Worm (Caenorhabditis elegans) whole organism, L2 larva: Measurements from ENCODE around the gene ncx-10.

Source experiments
- ZK546.5 ChIP-seq: sonication (generic microtip); optimal IDR thresholded peaks from 2 replicates; lab custom pipeline; 2017; ENCODE audit warnings: missing biosample characterization, missing genetic modification characterization
- dmd-4 ChIP-seq: sonication (generic microtip); optimal IDR thresholded peaks from 2 replicates; lab custom pipeline; 2017; ENCODE audit warnings: missing biosample characterization, missing genetic modification characterization
- lin-13 ChIP-seq: fragments of 150-350 bp; optimal IDR thresholded peaks from 2 replicates; lab custom pipeline; 2014; ENCODE audit warnings: missing biosample characterization, missing genetic modification reagents, missing genetic modification characterization
- lsy-2 ChIP-seq, 2 experiments: fragments of 150-350 bp in 1 of 2; sonication (generic microtip) in 1 of 2; optimal IDR thresholded peaks; 2 replicates each; lab custom pipeline; 2014 to 2017; ENCODE audit warnings: missing biosample characterization in 2 of 2, missing genetic modification characterization in 2 of 2
- mab-5 ChIP-seq: fragments of 150-350 bp; optimal IDR thresholded peaks from 2 replicates; lab custom pipeline; 2014; ENCODE audit warnings: missing biosample characterization, missing genetic modification characterization
- mbf-1 ChIP-seq: sonication (generic microtip); optimal IDR thresholded peaks from 2 replicates; lab custom pipeline; 2017; ENCODE audit warnings: missing biosample characterization, missing genetic modification characterization
- nhr-12 ChIP-seq: fragments of 150-350 bp; optimal IDR thresholded peaks from 2 replicates; lab custom pipeline; 2014; ENCODE audit warnings: missing biosample characterization, missing genetic modification characterization
- nhr-77 ChIP-seq: fragments of 150-350 bp; optimal IDR thresholded peaks from 2 replicates; lab custom pipeline; 2014; ENCODE audit warnings: missing biosample characterization, missing genetic modification characterization
- snpc-4 ChIP-seq: fragments of 150-350 bp; optimal IDR thresholded peaks from 2 replicates; lab custom pipeline; 2014; ENCODE audit warnings: missing biosample characterization, missing genetic modification characterization
- unc-39 ChIP-seq: fragments of 150-350 bp; optimal IDR thresholded peaks from 2 replicates; lab custom pipeline; 2014; ENCODE audit warnings: missing biosample characterization, missing genetic modification characterization
- ztf-11 ChIP-seq: sonication (generic microtip); optimal IDR thresholded peaks from 2 replicates; lab custom pipeline; 2017; ENCODE audit warnings: missing biosample characterization, missing genetic modification characterization

- TF ChIP-seq dmd-4 (tag; lab: Kevin White, UChicago) = no peak
- TF ChIP-seq nhr-12 (tag; lab: Kevin White, UChicago) = no peak
- TF ChIP-seq mab-5 (tag; lab: Kevin White, UChicago) = no peak
- no peak for TF ChIP-seq ztf-11
- TF ChIP-seq ZK546.5 (tag; lab: Kevin White, UChicago) = no peak
- no peak for TF ChIP-seq mbf-1 (tag; lab: Kevin White, UChicago)
- no peak for TF ChIP-seq lsy-2 (tag; optimal IDR thresholded peaks at IDR 0.05; lab: Kevin White, UChicago)
- no peak for TF ChIP-seq snpc-4 (tag; lab: Kevin White, UChicago)
- TF ChIP-seq nhr-77 (tag; lab: Kevin White, UChicago) = no peak
- no peak for TF ChIP-seq unc-39 (tag; lab: Kevin White, UChicago)
- no peak for TF ChIP-seq lin-13
Measured at ce11 chrV:7940299-7940698, 7.4 kb upstream of the ncx-10 start, which contains the start of gene srt-53.
